Worm (Caenorhabditis elegans) whole organism, L1 larva: ENCODE data around the gene sos-1.
A peak's percentile ranks its signal among the peaks of the same experiment; 100 is the strongest.
"Not testable (repeated sequence)": the region's sequence is repeated elsewhere in the genome, so short reads cannot be mapped to it uniquely, and the experiment has no call there.

Source experiments
- F16B12.6 ChIP-seq: fragments of 150-350 bp; optimal IDR thresholded peaks from 2 replicates; lab custom pipeline; 2014; ENCODE audit warnings: missing biosample characterization, missing genetic modification characterization
- Y116A8C.19 ChIP-seq: sonication (generic microtip); optimal IDR thresholded peaks from 2 replicates; lab custom pipeline; 2016; ENCODE audit warnings: missing compliant biosample characterization, missing genetic modification characterization, borderline replicate concordance
- aha-1 ChIP-seq: fragments of 150-350 bp; optimal IDR thresholded peaks from 2 replicates; lab custom pipeline; 2014; ENCODE audit warnings: missing biosample characterization, missing genetic modification characterization
- aly-2 ChIP-seq: fragments of 150-350 bp; optimal IDR thresholded peaks from 2 replicates; lab custom pipeline; 2014; ENCODE audit warnings: missing biosample characterization, missing genetic modification characterization
- ces-1 ChIP-seq: fragments of 150-350 bp; optimal IDR thresholded peaks from 2 replicates; lab custom pipeline; 2014; ENCODE audit warnings: missing biosample characterization, missing genetic modification reagents, missing genetic modification characterization
- dsc-1 ChIP-seq: sonication (generic microtip); optimal IDR thresholded peaks from 2 replicates; lab custom pipeline; 2016; ENCODE audit warnings: mild to moderate bottlenecking, missing genetic modification characterization, missing compliant biosample characterization
- efl-1 ChIP-seq, 4 experiments: fragments of 150-350 bp; optimal IDR thresholded peaks in 3 of 4; peaks in 1 of 4; 1 replicate in 1 of 4; 2 replicates in 3 of 4; lab custom pipeline; 2014; ENCODE audit warnings: missing biosample characterization in 2 of 4, missing genetic modification characterization in 2 of 4, missing genetic modification reagents in 2 of 4
- efl-3 ChIP-seq: fragments of 200-800 bp; sonication (Bioruptor generic); optimal IDR thresholded peaks from 2 replicates; lab custom pipeline; 2018; ENCODE audit warnings: mild to moderate bottlenecking, missing genetic modification characterization, missing compliant biosample characterization
- elt-3 ChIP-seq, 6 experiments: fragments of 150-350 bp in 1 of 6; sonication (generic microtip); optimal IDR thresholded peaks; 2 replicates each; lab custom pipeline; 2017 to 2018; ENCODE audit warnings: missing biosample characterization in 6 of 6, missing genetic modification characterization in 6 of 6, inconsistent platforms in 1 of 6
- grh-1 ChIP-seq: fragments of 200-800 bp; sonication (Bioruptor generic); IDR thresholded peaks from 2 replicates; pipeline ENCODE4 v1.3.6; 2022; ENCODE audit warnings: missing genetic modification reagents, missing genetic modification characterization, missing compliant biosample characterization
- lin-14 ChIP-seq: fragments of 200-800 bp; sonication (Bioruptor generic); optimal IDR thresholded peaks from 2 replicates; lab custom pipeline; 2018; ENCODE audit warnings: mild to moderate bottlenecking, missing genetic modification characterization, moderate library complexity, missing compliant biosample characterization
- lin-15B ChIP-seq: fragments of 150-350 bp; sonication (generic microtip); optimal IDR thresholded peaks from 3 replicates; lab custom pipeline; 2014; ENCODE audit warnings: missing biosample characterization, missing genetic modification characterization
- lin-39 ChIP-seq: fragments of 150-350 bp; optimal IDR thresholded peaks from 2 replicates; lab custom pipeline; 2014; ENCODE audit warnings: missing biosample characterization, missing genetic modification reagents, missing genetic modification characterization
- mab-9 ChIP-seq: fragments of 200-800 bp; sonication (Bioruptor generic); IDR thresholded peaks from 2 replicates; pipeline ENCODE4 v1.3.6; 2022; ENCODE audit warnings: missing genetic modification reagents, missing genetic modification characterization, missing compliant biosample characterization
- mef-2 ChIP-seq: fragments of 150-350 bp; optimal IDR thresholded peaks from 2 replicates; lab custom pipeline; 2014; ENCODE audit warnings: missing biosample characterization, missing genetic modification characterization
- nhr-12 ChIP-seq: sonication (generic microtip); optimal IDR thresholded peaks from 2 replicates; lab custom pipeline; 2017; ENCODE audit warnings: missing biosample characterization, missing genetic modification characterization
- nhr-19 ChIP-seq: fragments of 200-800 bp; sonication (Bioruptor generic); conservative IDR thresholded peaks from 2 replicates; pipeline ENCODE4 v1.3.6; 2022; ENCODE audit warnings: missing genetic modification characterization, missing compliant biosample characterization
- nhr-20 ChIP-seq: sonication (generic microtip); optimal IDR thresholded peaks from 2 replicates; lab custom pipeline; 2016; ENCODE audit warnings: mild to moderate bottlenecking, missing genetic modification characterization, missing compliant biosample characterization
- nhr-28 ChIP-seq: fragments of 150-350 bp; optimal IDR thresholded peaks from 2 replicates; lab custom pipeline; 2014; ENCODE audit warnings: missing biosample characterization, missing genetic modification characterization
- nhr-47 ChIP-seq: sonication (generic microtip); optimal IDR thresholded peaks from 2 replicates; lab custom pipeline; 2016; ENCODE audit warnings: mild to moderate bottlenecking, missing genetic modification characterization, moderate library complexity, missing compliant biosample characterization
- nhr-71 ChIP-seq: sonication (generic microtip); optimal IDR thresholded peaks from 2 replicates; lab custom pipeline; 2016; ENCODE audit warnings: mild to moderate bottlenecking, missing genetic modification characterization, moderate library complexity, missing compliant biosample characterization
- nhr-76 ChIP-seq: sonication (generic microtip); optimal IDR thresholded peaks from 2 replicates; lab custom pipeline; 2017; ENCODE audit warnings: missing biosample characterization, missing genetic modification characterization
- pax-3 ChIP-seq: fragments of 200-800 bp; sonication (Bioruptor generic); optimal IDR thresholded peaks from 2 replicates; lab custom pipeline; 2018; ENCODE audit warnings: mild to moderate bottlenecking, missing genetic modification characterization, moderate library complexity, missing compliant biosample characterization
- pqm-1 ChIP-seq: sonication (generic microtip); optimal IDR thresholded peaks from 3 replicates; lab custom pipeline; 2017; ENCODE audit warnings: missing biosample characterization, missing genetic modification characterization
- rnt-1 ChIP-seq: sonication (generic microtip); optimal IDR thresholded peaks from 2 replicates; lab custom pipeline; 2016; ENCODE audit warnings: mild to moderate bottlenecking, missing genetic modification characterization, moderate library complexity, missing compliant biosample characterization
- skn-1 ChIP-seq: fragments of 150-350 bp; optimal IDR thresholded peaks from 2 replicates; lab custom pipeline; 2014; ENCODE audit warnings: missing biosample characterization, missing genetic modification characterization
- snu-23 ChIP-seq: sonication (generic microtip); optimal IDR thresholded peaks from 2 replicates; lab custom pipeline; 2016; ENCODE audit warnings: missing genetic modification characterization, missing compliant biosample characterization
- sptf-1 ChIP-seq: fragments of 150-350 bp; optimal IDR thresholded peaks from 2 replicates; lab custom pipeline; 2014; ENCODE audit warnings: missing biosample characterization, missing genetic modification characterization
- swsn-7 ChIP-seq: sonication (generic microtip); optimal IDR thresholded peaks from 2 replicates; lab custom pipeline; 2016; ENCODE audit warnings: missing genetic modification characterization, missing compliant biosample characterization
- tbx-2 ChIP-seq: sonication (generic microtip); optimal IDR thresholded peaks from 2 replicates; lab custom pipeline; 2016; ENCODE audit warnings: missing genetic modification characterization, missing compliant biosample characterization
- unc-86 ChIP-seq: sonication (generic microtip); optimal IDR thresholded peaks from 2 replicates; lab custom pipeline; 2016; ENCODE audit warnings: missing genetic modification characterization, missing compliant biosample characterization
- unc-98 ChIP-seq: fragments of 200-800 bp; sonication (Bioruptor generic); IDR thresholded peaks from 2 replicates; pipeline ENCODE4 v1.3.6; 2022; ENCODE audit warnings: missing genetic modification characterization, missing compliant biosample characterization
- xbp-1 ChIP-seq: sonication (generic microtip); optimal IDR thresholded peaks from 2 replicates; lab custom pipeline; 2016; ENCODE audit warnings: missing genetic modification characterization, missing compliant biosample characterization

The sos-1 gene

DNA sequence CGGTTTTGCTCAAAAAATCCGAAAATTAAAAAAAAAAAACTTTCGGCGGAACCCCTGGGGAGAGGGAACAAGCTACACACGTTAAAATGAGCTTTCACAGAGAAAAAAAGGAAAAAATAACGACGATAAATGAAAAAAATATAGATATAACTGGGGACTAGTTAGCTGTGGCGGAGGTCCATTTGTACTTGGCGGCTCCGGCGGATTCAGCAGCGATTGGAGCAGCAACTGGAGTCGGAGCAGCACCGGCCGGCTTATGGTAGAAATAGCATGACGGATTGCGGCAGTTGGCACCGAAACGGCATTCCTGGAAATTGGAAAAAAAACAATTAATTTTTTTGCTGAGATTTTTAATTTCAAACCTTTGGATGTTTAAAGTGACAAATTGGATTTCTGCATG lies 13.4 kb upstream of the sos-1 start:
- no peak for TF ChIP-seq pax-3

- not testable (repeated sequence) for TF ChIP-seq skn-1, rnt-1, pqm-1 (tag; lab: Kevin White, UChicago)
Measured at ce11 chrV:4560441-4560840, 11.3 kb upstream of the sos-1 start, which contains the start of gene Y61A9LA.4. Y61A9LA.4 (plus strand) TSS chrV:4560741.

DNA sequence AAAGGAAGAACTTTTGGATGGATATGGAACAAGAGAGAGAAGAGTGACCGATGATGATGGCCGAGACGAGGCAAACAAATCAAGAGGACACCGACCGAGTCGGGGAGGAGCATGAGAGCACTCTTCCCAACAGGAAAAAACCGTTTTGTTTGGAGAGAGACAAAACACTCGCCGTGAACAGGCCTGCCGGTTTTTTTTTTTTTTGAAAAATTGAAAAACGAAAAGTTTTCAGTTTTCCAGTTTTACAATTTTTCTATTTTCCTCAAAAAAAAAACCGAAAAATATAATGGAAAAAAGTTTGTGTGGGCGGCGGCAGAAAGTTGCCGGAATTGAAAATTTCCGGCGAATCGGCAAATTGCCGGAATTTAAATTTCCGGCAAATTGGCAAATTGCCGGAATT lies 10.6 kb upstream of the sos-1 start, which contains the start of gene Y61A9LA.7:
TSS of gene Y61A9LA.7 (minus strand) at position 101 of the 400 bp plus-strand sequence.
- TF ChIP-seq mef-2 (tag; lab: Kevin White, UChicago) = no peak
- TF ChIP-seq aha-1 (tag; lab: Kevin White, UChicago) = no peak
- no peak for TF ChIP-seq grh-1
- no peak for TF ChIP-seq nhr-20 (tag; lab: Kevin White, UChicago)
- TF ChIP-seq sptf-1 (tag; lab: Kevin White, UChicago) = no peak
- no peak for TF ChIP-seq elt-3 (tag; optimal IDR thresholded peaks at IDR 0.05; lab: Kevin White, UChicago)
- no peak for TF ChIP-seq Y116A8C.19 (tag; lab: Kevin White, UChicago)
- no peak for TF ChIP-seq nhr-71 (tag; lab: Kevin White, UChicago)
- no peak for TF ChIP-seq rnt-1 (tag; lab: Kevin White, UChicago)
- TF ChIP-seq efl-3 (GFP tag; lab: Kevin White, UChicago) = no peak
- no peak for TF ChIP-seq aly-2 (tag; lab: Kevin White, UChicago)
- no peak for TF ChIP-seq nhr-28 (tag; lab: Kevin White, UChicago)
- TF ChIP-seq nhr-12 (tag; lab: Kevin White, UChicago) = no peak
- no peak for TF ChIP-seq snu-23 (GFP tag; lab: Kevin White, UChicago)
- no peak for TF ChIP-seq mab-9
- TF ChIP-seq nhr-76 (tag; lab: Kevin White, UChicago) = no peak
- TF ChIP-seq nhr-19 = no peak
- TF ChIP-seq lin-15B = no peak
- no peak for TF ChIP-seq xbp-1 (tag; lab: Kevin White, UChicago)
- TF ChIP-seq pqm-1 (tag; lab: Kevin White, UChicago) = no peak

DNA sequence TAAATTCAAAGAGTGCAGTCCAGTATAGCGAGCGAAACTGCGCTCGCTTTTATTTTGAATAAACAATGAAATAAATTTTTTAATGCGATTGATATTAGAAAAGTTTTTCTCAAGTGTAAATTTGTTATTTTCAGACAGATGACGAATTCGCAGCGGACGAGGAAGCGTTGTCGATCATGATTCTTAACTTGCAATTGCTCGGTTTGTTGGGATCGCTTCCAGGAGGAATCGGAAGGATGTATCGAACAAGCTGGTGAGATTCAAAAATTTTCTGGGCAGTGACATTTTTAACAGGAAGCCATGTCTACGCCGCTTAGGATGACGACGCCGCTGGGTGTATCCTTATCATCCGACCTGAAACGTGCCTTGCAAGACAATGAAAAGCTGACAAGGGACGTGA lies 4.5 kb upstream of the sos-1 start, which contains the start of gene Y61A9LA.12:
TSS of gene Y61A9LA.12 (plus strand) at position 301 of the 400 bp plus-strand sequence.
- TF ChIP-seq ces-1 (GFP tag; lab: Kevin White, UChicago); lin-39; aha-1 (tag; lab: Kevin White, UChicago): not testable (repeated sequence)
- TF ChIP-seq, all 84 proteins: peak for 0; not testable (repeated sequence) for 84

DNA sequence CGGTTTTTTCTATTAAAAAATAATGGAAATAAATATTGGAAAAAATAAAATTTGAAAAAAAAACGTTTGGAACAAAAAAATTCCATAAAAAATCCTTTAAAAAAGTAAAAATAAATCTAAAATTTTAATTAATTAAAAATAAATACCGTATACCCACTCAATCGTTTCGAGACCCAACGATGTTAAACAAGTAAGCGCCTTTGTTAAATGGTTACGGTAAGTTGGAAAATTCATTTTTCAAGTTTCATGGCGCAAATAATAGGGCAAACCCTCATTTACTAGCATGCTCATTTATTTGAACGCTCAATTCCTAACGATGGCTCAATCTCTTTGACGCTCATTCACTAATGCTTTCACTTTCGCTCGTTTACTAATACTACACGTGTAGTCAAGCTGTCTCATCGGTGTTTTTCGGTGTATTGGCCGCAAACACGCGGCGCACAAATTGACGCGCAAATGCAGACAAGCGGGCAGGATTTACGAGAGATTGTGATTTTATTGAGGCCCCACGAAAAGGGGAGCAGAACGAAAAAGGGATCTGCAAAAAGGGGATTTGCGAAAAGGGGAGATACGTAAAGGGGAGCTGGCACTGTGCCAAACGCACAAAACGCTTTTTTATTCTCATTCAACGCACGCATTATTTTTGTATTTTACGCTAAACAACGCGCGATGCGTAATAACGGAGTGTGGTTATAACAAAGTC lies 3.5 kb upstream of the sos-1 start:
- peak; percentile 2 for TF ChIP-seq tbx-2
- TF ChIP-seq nhr-47 (tag; lab: Kevin White, UChicago) = peak; percentile 47
- peak; percentile 57 for TF ChIP-seq dsc-1 (tag; lab: Kevin White, UChicago)
- TF ChIP-seq lin-14 (GFP tag; lab: Kevin White, UChicago) = peak; percentile 28
- peak; percentile 64 for TF ChIP-seq F16B12.6 (tag; lab: Kevin White, UChicago)
- peak; percentile 0 for TF ChIP-seq unc-86 (tag; lab: Kevin White, UChicago)
- TF ChIP-seq mab-9 = 0 out of 2 replicates have a peak, but pooled peaks have one; percentile 37
- peak; percentile 6 for TF ChIP-seq swsn-7 (tag; lab: Kevin White, UChicago)
- TF ChIP-seq snu-23 (GFP tag; lab: Kevin White, UChicago) = peak; percentile 14
- TF ChIP-seq rnt-1 (tag; lab: Kevin White, UChicago) = peak; percentile 45
- peak; percentile 36; the same call in 1 of the 2 replicates for TF ChIP-seq unc-98 (GFP tag; lab: Robert Waterston, UW)
- peak; percentile 43 for TF ChIP-seq nhr-71 (tag; lab: Kevin White, UChicago)
- peak; percentile 15 to 46 for TF ChIP-seq efl-1 (optimal IDR thresholded peaks at IDR 0.05; lab: Kevin White, UChicago)
- peak in 1 of 2 experiments; percentile 5 for TF ChIP-seq efl-1 (GFP tag; optimal IDR thresholded peaks at IDR 0.05 in 1 of 2; lab: Kevin White, UChicago)
